Worm (Caenorhabditis elegans) whole organism, mixed stage, embryonic: ENCODE data around the gene gtf-2H1.

Source experiments
- drap-1 ChIP-seq: fragments of 200-800 bp; sonication (Bioruptor generic); optimal IDR thresholded peaks from 3 replicates; lab custom pipeline; 2018; ENCODE audit warnings: mild to moderate bottlenecking, missing genetic modification characterization, missing compliant biosample characterization
- elt-3 ChIP-seq: fragments of 150-350 bp; optimal IDR thresholded peaks from 2 replicates; lab custom pipeline; 2014; ENCODE audit warnings: missing biosample characterization, missing genetic modification characterization
- mep-1 ChIP-seq: fragments of 150-350 bp; optimal IDR thresholded peaks from 2 replicates; lab custom pipeline; 2017; ENCODE audit warnings: missing biosample characterization, missing genetic modification reagents, missing genetic modification characterization, inconsistent platforms
- nhr-12 ChIP-seq: fragments of 150-350 bp; optimal IDR thresholded peaks from 2 replicates; lab custom pipeline; 2014; ENCODE audit warnings: missing biosample characterization, missing genetic modification characterization
- nhr-237 ChIP-seq: fragments of 150-350 bp; optimal IDR thresholded peaks from 2 replicates; lab custom pipeline; 2014; ENCODE audit warnings: missing biosample characterization, missing genetic modification characterization
- nhr-28 ChIP-seq: fragments of 150-350 bp; optimal IDR thresholded peaks from 2 replicates; lab custom pipeline; 2014; ENCODE audit warnings: missing biosample characterization, missing genetic modification characterization
- pha-4 ChIP-seq: fragments of 150-350 bp; optimal IDR thresholded peaks from 2 replicates; lab custom pipeline; 2018; ENCODE audit warnings: missing biosample characterization, missing genetic modification reagents, missing genetic modification characterization
- snpc-4 ChIP-seq: fragments of 150-350 bp; optimal IDR thresholded peaks from 2 replicates; lab custom pipeline; 2014; ENCODE audit warnings: missing biosample characterization, missing genetic modification characterization
- unc-120 ChIP-seq: sonication (generic microtip); optimal IDR thresholded peaks from 2 replicates; lab custom pipeline; 2017; ENCODE audit warnings: missing genetic modification characterization, missing compliant biosample characterization; ENCODE audit not compliant: poor library complexity, severe bottlenecking
- unc-62 ChIP-seq: fragments of 150-350 bp; optimal IDR thresholded peaks from 2 replicates; lab custom pipeline; 2014; ENCODE audit warnings: missing biosample characterization, missing genetic modification reagents, missing genetic modification characterization
- ztf-11 ChIP-seq: fragments of 150-350 bp; optimal IDR thresholded peaks from 2 replicates; lab custom pipeline; 2014; ENCODE audit warnings: missing biosample characterization, missing genetic modification characterization

ce11 chrIV:275146-275545, 43.6 kb upstream of the gtf-2H1 start:
- TF ChIP-seq pha-4 (tag; lab: Kevin White, UChicago) (no peak), drap-1 (no peak), nhr-237 (tag; lab: Kevin White, UChicago) (no peak), nhr-28 (tag; lab: Kevin White, UChicago) (no peak), unc-120 (no peak), elt-3 (tag; lab: Kevin White, UChicago) (no peak), unc-62 (GFP tag; lab: Kevin White, UChicago) (no peak), ztf-11 (tag; lab: Kevin White, UChicago) (no peak), nhr-12 (tag; lab: Kevin White, UChicago) (no peak), snpc-4 (no peak), mep-1 (tag; lab: Kevin White, UChicago) (no peak)
